Fruit fly (Drosophila melanogaster): ENCODE measurements around the gene mRpL4.
A peak's percentile ranks its signal among the peaks of the same experiment; 100 is the strongest.

Gene mRpL4

dm6 chr2L:16325515-16326257 lies 3.2 kb downstream of the mRpL4 start, which contains the start of gene cact (continued):
- TF ChIP-seq acj6 (GFP tag; optimal IDR thresholded peaks at IDR 0.05), result peak; percentile 93
- TF ChIP-seq Gug (GFP tag; IDR thresholded peaks at IDR 0.05), result peak; percentile 91
- TF ChIP-seq CG3032 (tag; optimal IDR thresholded peaks at IDR 0.05), result peak; percentile 88
- TF ChIP-seq CG3919 (GFP tag; optimal IDR thresholded peaks at IDR 0.05), result peak; percentile 89
- TF ChIP-seq achi (GFP tag; optimal IDR thresholded peaks at IDR 0.05), result peak; percentile 92
- peak; percentile 23 for TF ChIP-seq Blimp-1 (GFP tag; optimal IDR thresholded peaks at IDR 0.05)
- peak; percentile 84 for TF ChIP-seq CG16779 (tag; optimal IDR thresholded peaks at IDR 0.05)
- TF ChIP-seq Eip93F (GFP tag; optimal IDR thresholded peaks at IDR 0.05), result peak; percentile 91
- peak; percentile 96 for TF ChIP-seq lz (GFP tag; optimal IDR thresholded peaks at IDR 0.05)
- peak; percentile 92 for TF ChIP-seq CG34406 (GFP tag; optimal IDR thresholded peaks at IDR 0.05)
- TF ChIP-seq Eip78C (GFP tag), result peak; percentile 98
- TF ChIP-seq CG6808 (GFP tag; optimal IDR thresholded peaks at IDR 0.05), result peak; percentile 68
- peak; percentile 95 for TF ChIP-seq esn (GFP tag; optimal IDR thresholded peaks at IDR 0.05)
- peak; percentile 49 for TF ChIP-seq CG6854 (GFP tag; optimal IDR thresholded peaks at IDR 0.05)
- peak; percentile 95 for TF ChIP-seq Eip75B (GFP tag; optimal IDR thresholded peaks at IDR 0.05)
- TF ChIP-seq Smox (GFP tag; optimal IDR thresholded peaks at IDR 0.05), result peak; percentile 95
- peak; percentile 92 for TF ChIP-seq Sox102F (GFP tag; optimal IDR thresholded peaks at IDR 0.05)
- TF ChIP-seq CG10631 (GFP tag; optimal IDR thresholded peaks at IDR 0.05), result peak; percentile 93
- TF ChIP-seq svp (GFP tag), result peak; percentile 94
- TF ChIP-seq CG10669 (GFP tag; optimal IDR thresholded peaks at IDR 0.05), result peak; percentile 85
- peak; percentile 81 for TF ChIP-seq salr (GFP tag; optimal IDR thresholded peaks at IDR 0.05)
- TF ChIP-seq CG9139 (GFP tag; optimal IDR thresholded peaks at IDR 0.05), result peak; percentile 37

dm6 chr2L:16324833-16325232 lies 4.1 kb downstream of the mRpL4 start:
- TF ChIP-seq Hr39 (GFP tag; optimal IDR thresholded peaks at IDR 0.05) (no peak), CG16779 (tag; optimal IDR thresholded peaks at IDR 0.05) (peak; percentile 58), CG15336 (GFP tag; IDR thresholded peaks at IDR 0.05) (peak; percentile 22; the same call in 1 of the 2 replicates), fkh (GFP tag; optimal IDR thresholded peaks at IDR 0.05) (no peak), vri (GFP tag; optimal IDR thresholded peaks at IDR 0.05) (peak; percentile 22), lz (GFP tag; optimal IDR thresholded peaks at IDR 0.05) (no peak), cyc (GFP tag; optimal IDR thresholded peaks at IDR 0.05) (no peak), CG6163 (GFP tag; IDR thresholded peaks at IDR 0.05) (peak; percentile 59; the same call in 2 of the 3 replicates), Sox102F (GFP tag; optimal IDR thresholded peaks at IDR 0.05) (no peak), Ets96B (tag; optimal IDR thresholded peaks at IDR 0.05) (no peak), Met (GFP tag; optimal IDR thresholded peaks at IDR 0.05) (no peak), CG11762 (GFP tag; optimal IDR thresholded peaks at IDR 0.05; ENCODE audit: insufficient read depth) (no peak), CG6276 (GFP tag; optimal IDR thresholded peaks at IDR 0.05) (peak; percentile 22), Eip78C (GFP tag) (peak; percentile 76), CG9139 (GFP tag; optimal IDR thresholded peaks at IDR 0.05) (peak; percentile 48), CG11294 (GFP tag; IDR thresholded peaks at IDR 0.05) (no peak), Eip93F (GFP tag; optimal IDR thresholded peaks at IDR 0.05) (no peak), eg (GFP tag; IDR thresholded peaks at IDR 0.05) (no peak), CG6854 (GFP tag; optimal IDR thresholded peaks at IDR 0.05) (peak; percentile 45), Lpt (GFP tag; optimal IDR thresholded peaks at IDR 0.05) (no peak), Blimp-1 (GFP tag; optimal IDR thresholded peaks at IDR 0.05) (peak; percentile 31), svp (GFP tag) (peak; percentile 89), Hr38 (GFP tag; optimal IDR thresholded peaks at IDR 0.05) (no peak), CG8632 (GFP tag; optimal IDR thresholded peaks at IDR 0.05) (no peak), fd85E (GFP tag; optimal IDR thresholded peaks at IDR 0.05) (no peak), CG3919 (GFP tag; optimal IDR thresholded peaks at IDR 0.05) (no peak), CG34406 (GFP tag; optimal IDR thresholded peaks at IDR 0.05) (no peak), ss (GFP tag; optimal IDR thresholded peaks at IDR 0.05) (peak; percentile 49 to 70), Gug (GFP tag; IDR thresholded peaks at IDR 0.05) (no peak), Ets21C (GFP tag; optimal IDR thresholded peaks at IDR 0.05) (no peak), fd59A (GFP tag; optimal IDR thresholded peaks at IDR 0.05) (no peak), topi (GFP tag; optimal IDR thresholded peaks at IDR 0.05) (no peak), CG8319 (GFP tag; optimal IDR thresholded peaks at IDR 0.05) (no peak), OdsH (GFP tag; optimal IDR thresholded peaks at IDR 0.05) (no peak), CG10631 (GFP tag; optimal IDR thresholded peaks at IDR 0.05) (no peak), net (GFP tag; optimal IDR thresholded peaks at IDR 0.05) (peak; percentile 8), CG32006 (GFP tag; optimal IDR thresholded peaks at IDR 0.05) (no peak), CG3032 (tag; optimal IDR thresholded peaks at IDR 0.05) (no peak), Eip75B (GFP tag; optimal IDR thresholded peaks at IDR 0.05) (no peak), CG11902 (GFP tag; optimal IDR thresholded peaks at IDR 0.05) (no peak), achi (GFP tag; optimal IDR thresholded peaks at IDR 0.05) (no peak)
